Worm (Caenorhabditis elegans): ENCODE data around the gene sra-28.
A peak's percentile ranks its signal among the peaks of the same experiment; 100 is the strongest.

Gene sra-28

ce11 chrII:6592251-6592650, 18.7 kb upstream of the sra-28 start, which contains the start of gene C56C10.9:
Gene C56C10.9, minus strand, starts transcription at chrII:6592351.
- TF ChIP-seq nhr-76 (tag; optimal IDR thresholded peaks at IDR 0.05) (no peak), hlh-1 (tag; optimal IDR thresholded peaks at IDR 0.05) (no peak), lsy-2 (tag; optimal IDR thresholded peaks at IDR 0.05) (no peak), M03D4.4 (tag; optimal IDR thresholded peaks at IDR 0.05) (no peak), sptf-1 (tag; optimal IDR thresholded peaks at IDR 0.05) (no peak), mls-2 (tag; optimal IDR thresholded peaks at IDR 0.05) (no peak), lin-32 (GFP tag; optimal IDR thresholded peaks at IDR 0.05) (no peak), mab-5 (tag; optimal IDR thresholded peaks at IDR 0.05) (no peak), cnd-1 (tag; optimal IDR thresholded peaks at IDR 0.05) (no peak), blmp-1 (tag; optimal IDR thresholded peaks at IDR 0.05) (no peak), bed-3 (GFP tag; optimal IDR thresholded peaks at IDR 0.05) (no peak), pha-4 (tag; optimal IDR thresholded peaks at IDR 0.05) (no peak), nhr-28 (tag; optimal IDR thresholded peaks at IDR 0.05) (no peak), tbx-8 (GFP tag; optimal IDR thresholded peaks at IDR 0.05) (no peak), ceh-43 (GFP tag; optimal IDR thresholded peaks at IDR 0.05) (no peak)

ce11 chrII:6591000-6591399, 17.4 kb upstream of the sra-28 start:
- TF ChIP-seq ceh-39 (tag; optimal IDR thresholded peaks at IDR 0.05): no peak
- TF ChIP-seq ces-1 (GFP tag; optimal IDR thresholded peaks at IDR 0.05): no peak

- no peak for TF ChIP-seq ceh-83 (GFP tag; optimal IDR thresholded peaks at IDR 0.05)
Measured at ce11 chrII:6589408-6589807, 15.8 kb upstream of the sra-28 start, which contains the start of gene vps-32.1. Gene vps-32.1, plus strand, starts transcription at chrII:6589708.

- TF ChIP-seq blmp-1 (tag; optimal IDR thresholded peaks at IDR 0.05): no peak
- no peak for TF ChIP-seq sem-2 (GFP tag; optimal IDR thresholded peaks at IDR 0.05)
- TF ChIP-seq ham-2 (GFP tag; optimal IDR thresholded peaks at IDR 0.05): peak; percentile 89
- TF ChIP-seq lin-13 (tag; optimal IDR thresholded peaks at IDR 0.05): peak; percentile 88
- no peak for TF ChIP-seq lin-32 (GFP tag; optimal IDR thresholded peaks at IDR 0.05)
- TF ChIP-seq mls-2 (tag; optimal IDR thresholded peaks at IDR 0.05): peak; percentile 63
- TF ChIP-seq cnd-1 (tag; optimal IDR thresholded peaks at IDR 0.05): peak; percentile 31
- TF ChIP-seq ceh-39 (tag; optimal IDR thresholded peaks at IDR 0.05): peak; percentile 71
- TF ChIP-seq bed-3 (GFP tag; optimal IDR thresholded peaks at IDR 0.05): no peak
- peak; percentile 71 for TF ChIP-seq sptf-1 (tag; optimal IDR thresholded peaks at IDR 0.05)
- no peak for TF ChIP-seq elt-1 (tag; optimal IDR thresholded peaks at IDR 0.05; ENCODE audit: borderline replicate concordance, insufficient read depth)
- peak; percentile 91 for TF ChIP-seq elt-3 (tag; optimal IDR thresholded peaks at IDR 0.05)
- TF ChIP-seq unc-62 (GFP tag; optimal IDR thresholded peaks at IDR 0.05): peak; percentile 96
- TF ChIP-seq pha-4 (tag; optimal IDR thresholded peaks at IDR 0.05): peak; percentile 71
- TF ChIP-seq ceh-83 (GFP tag; optimal IDR thresholded peaks at IDR 0.05): peak; percentile 58
- no peak for TF ChIP-seq tbx-8 (GFP tag; optimal IDR thresholded peaks at IDR 0.05)
- TF ChIP-seq nhr-2 (tag; optimal IDR thresholded peaks at IDR 0.05): peak; percentile 15
- TF ChIP-seq ces-1 (GFP tag; optimal IDR thresholded peaks at IDR 0.05): peak; percentile 94
- peak; percentile 99 for TF ChIP-seq unc-120 (tag; optimal IDR thresholded peaks at IDR 0.05; ENCODE audit: poor library complexity, severe bottlenecking)
- TF ChIP-seq mab-5 (tag; optimal IDR thresholded peaks at IDR 0.05): peak; percentile 34
- TF ChIP-seq nhr-76 (tag; optimal IDR thresholded peaks at IDR 0.05): no peak
- TF ChIP-seq ztf-11 (tag; optimal IDR thresholded peaks at IDR 0.05): peak; percentile 67
- peak; percentile 84 for TF ChIP-seq lsy-2 (tag; optimal IDR thresholded peaks at IDR 0.05)
- peak; percentile 93 for TF ChIP-seq nhr-237 (tag; optimal IDR thresholded peaks at IDR 0.05)
- peak; percentile 56 for TF ChIP-seq hlh-1 (tag; optimal IDR thresholded peaks at IDR 0.05)
- TF ChIP-seq M03D4.4 (tag; optimal IDR thresholded peaks at IDR 0.05): peak; percentile 63
- TF ChIP-seq unc-39 (tag; optimal IDR thresholded peaks at IDR 0.05): no peak
- TF ChIP-seq mep-1 (tag; optimal IDR thresholded peaks at IDR 0.05): peak; percentile 93
Measured at ce11 chrII:6588605-6589292, 15.2 kb upstream of the sra-28 start, which contains the start of gene icd-1. Gene icd-1, minus strand, starts transcription at chrII:6588655.

- no peak for TF ChIP-seq unc-39 (tag; optimal IDR thresholded peaks at IDR 0.05)
- TF ChIP-seq lin-13 (tag; optimal IDR thresholded peaks at IDR 0.05): no peak
- TF ChIP-seq sem-2 (GFP tag; optimal IDR thresholded peaks at IDR 0.05): no peak
- TF ChIP-seq nhr-28 (tag; optimal IDR thresholded peaks at IDR 0.05): no peak
- TF ChIP-seq mep-1 (tag; optimal IDR thresholded peaks at IDR 0.05): no peak
- TF ChIP-seq mab-5 (tag; optimal IDR thresholded peaks at IDR 0.05): no peak
- no peak for TF ChIP-seq elt-3 (tag; optimal IDR thresholded peaks at IDR 0.05)
- no peak for TF ChIP-seq sptf-1 (tag; optimal IDR thresholded peaks at IDR 0.05)
- TF ChIP-seq flh-1 (GFP tag; optimal IDR thresholded peaks at IDR 0.05): no peak
- TF ChIP-seq tbx-8 (GFP tag; optimal IDR thresholded peaks at IDR 0.05): no peak
- TF ChIP-seq elt-1 (tag; optimal IDR thresholded peaks at IDR 0.05; ENCODE audit: borderline replicate concordance, insufficient read depth): no peak
- no peak for TF ChIP-seq ceh-43 (GFP tag; optimal IDR thresholded peaks at IDR 0.05)
- no peak for TF ChIP-seq ztf-11 (tag; optimal IDR thresholded peaks at IDR 0.05)
- no peak for TF ChIP-seq zip-8 (tag; optimal IDR thresholded peaks at IDR 0.05)
- TF ChIP-seq hlh-1 (tag; optimal IDR thresholded peaks at IDR 0.05): no peak
- no peak for TF ChIP-seq nhr-2 (tag; optimal IDR thresholded peaks at IDR 0.05)
- TF ChIP-seq mls-2 (tag; optimal IDR thresholded peaks at IDR 0.05): no peak
- no peak for TF ChIP-seq ces-1 (GFP tag; optimal IDR thresholded peaks at IDR 0.05)
- no peak for TF ChIP-seq ham-2 (GFP tag; optimal IDR thresholded peaks at IDR 0.05)
- no peak for TF ChIP-seq unc-120 (tag; optimal IDR thresholded peaks at IDR 0.05; ENCODE audit: poor library complexity, severe bottlenecking)
Measured at ce11 chrII:6587264-6587870, 13.8 kb upstream of the sra-28 start, which contains the start of gene C56C10.7. Gene C56C10.7, minus strand, starts transcription at chrII:6587575.
